Worm (Caenorhabditis elegans) whole organism, late embryonic: Measurements from ENCODE around the gene H08J19.1.

Experiments
- C38D4.7 ChIP-seq: fragments of 200-800 bp; sonication (Bioruptor generic); optimal IDR thresholded peaks from 2 replicates; lab custom pipeline; 2018; ENCODE audit warnings: mild to moderate bottlenecking, missing genetic modification characterization, moderate library complexity, missing compliant biosample characterization
- T23F11.4 ChIP-seq: fragments of 200-800 bp; sonication (Bioruptor generic); optimal IDR thresholded peaks from 2 replicates; lab custom pipeline; 2018; ENCODE audit warnings: mild to moderate bottlenecking, missing genetic modification characterization, missing compliant biosample characterization
- Y22D7AL.16 ChIP-seq: sonication (generic microtip); optimal IDR thresholded peaks from 2 replicates; lab custom pipeline; 2016; ENCODE audit warnings: missing genetic modification characterization, missing compliant biosample characterization
- ama-1 ChIP-seq: fragments of 150-350 bp; optimal IDR thresholded peaks from 2 replicates; lab custom pipeline; 2014
- ceh-19 ChIP-seq: fragments of 200-800 bp; sonication (Bioruptor generic); optimal IDR thresholded peaks from 2 replicates; lab custom pipeline; 2018; ENCODE audit warnings: mild to moderate bottlenecking, missing genetic modification characterization, missing compliant biosample characterization
- ceh-2 ChIP-seq: sonication (generic microtip); optimal IDR thresholded peaks from 2 replicates; lab custom pipeline; 2016; ENCODE audit warnings: missing genotype, missing genetic modification characterization, missing compliant biosample characterization
- ceh-22 ChIP-seq: sonication (generic microtip); optimal IDR thresholded peaks from 2 replicates; lab custom pipeline; 2017; ENCODE audit warnings: missing biosample characterization, missing genetic modification characterization
- ceh-6 ChIP-seq: fragments of 200-800 bp; sonication (Bioruptor generic); optimal IDR thresholded peaks from 2 replicates; lab custom pipeline; 2018; ENCODE audit warnings: mild to moderate bottlenecking, missing genetic modification characterization, missing compliant biosample characterization
- che-1 ChIP-seq: sonication (generic microtip); optimal IDR thresholded peaks from 2 replicates; lab custom pipeline; 2016; ENCODE audit warnings: mild to moderate bottlenecking, missing genetic modification characterization, missing compliant biosample characterization
- dmd-4 ChIP-seq: sonication (generic microtip); optimal IDR thresholded peaks from 2 replicates; lab custom pipeline; 2016; ENCODE audit warnings: borderline replicate concordance, missing genetic modification characterization, missing compliant biosample characterization
- dve-1 ChIP-seq: sonication (generic microtip); optimal IDR thresholded peaks from 2 replicates; lab custom pipeline; 2017; ENCODE audit warnings: antibody characterized with exemption, mild to moderate bottlenecking, missing genetic modification characterization, missing compliant biosample characterization
- elt-2 ChIP-seq: sonication (generic microtip); optimal IDR thresholded peaks from 2 replicates; lab custom pipeline; 2016; ENCODE audit warnings: missing genetic modification reagents, missing genetic modification characterization, missing compliant biosample characterization
- elt-4 ChIP-seq: sonication (generic microtip); optimal IDR thresholded peaks from 2 replicates; lab custom pipeline; 2016; ENCODE audit warnings: missing genetic modification characterization, missing compliant biosample characterization
- eyg-1 ChIP-seq: sonication (generic microtip); optimal IDR thresholded peaks from 2 replicates; lab custom pipeline; 2016; ENCODE audit warnings: missing genotype, missing genetic modification characterization, missing compliant biosample characterization
- fax-1 ChIP-seq: sonication (generic microtip); optimal IDR thresholded peaks from 2 replicates; lab custom pipeline; 2016; ENCODE audit warnings: missing genotype, missing genetic modification characterization, missing compliant biosample characterization
- fkh-10 ChIP-seq: fragments of 150-350 bp; optimal IDR thresholded peaks from 2 replicates; lab custom pipeline; 2014; ENCODE audit warnings: missing biosample characterization, missing genetic modification reagents, missing genetic modification characterization
- gmeb-2 ChIP-seq: sonication (generic microtip); optimal IDR thresholded peaks from 2 replicates; lab custom pipeline; 2016; ENCODE audit warnings: missing genetic modification characterization, inconsistent platforms, missing compliant biosample characterization
- hlh-6 ChIP-seq: sonication (generic microtip); optimal IDR thresholded peaks from 2 replicates; lab custom pipeline; 2016; ENCODE audit warnings: missing genotype, missing genetic modification characterization, missing compliant biosample characterization
- hlh-8 ChIP-seq: sonication (generic microtip); optimal IDR thresholded peaks from 2 replicates; lab custom pipeline; 2016; ENCODE audit warnings: missing genotype, missing genetic modification characterization, missing compliant biosample characterization
- lim-6 ChIP-seq: sonication (generic microtip); optimal IDR thresholded peaks from 2 replicates; lab custom pipeline; 2016; ENCODE audit warnings: missing genetic modification characterization, missing compliant biosample characterization
- lin-11 ChIP-seq: fragments of 200-800 bp; sonication (Bioruptor generic); optimal IDR thresholded peaks from 2 replicates; lab custom pipeline; 2018; ENCODE audit warnings: mild to moderate bottlenecking, missing genetic modification characterization, missing compliant biosample characterization
- mec-3 ChIP-seq: sonication (generic microtip); optimal IDR thresholded peaks from 2 replicates; lab custom pipeline; 2016; ENCODE audit warnings: borderline replicate concordance, missing genetic modification characterization, missing compliant biosample characterization
- nfya-1 ChIP-seq: sonication (generic microtip); optimal IDR thresholded peaks from 2 replicates; lab custom pipeline; 2017; ENCODE audit warnings: missing genetic modification characterization, mild to moderate bottlenecking, missing compliant biosample characterization, antibody characterized with exemption, moderate library complexity
- nhr-232 ChIP-seq: sonication (generic microtip); optimal IDR thresholded peaks from 2 replicates; lab custom pipeline; 2016; ENCODE audit warnings: missing genetic modification characterization, missing compliant biosample characterization
- npax-4 ChIP-seq: sonication (generic microtip); optimal IDR thresholded peaks from 2 replicates; lab custom pipeline; 2016; ENCODE audit warnings: missing genetic modification characterization, missing compliant biosample characterization
- odd-2 ChIP-seq: sonication (generic microtip); optimal IDR thresholded peaks from 2 replicates; lab custom pipeline; 2017; ENCODE audit warnings: antibody characterized with exemption, mild to moderate bottlenecking, missing genetic modification characterization, missing compliant biosample characterization
- pha-4 ChIP-seq: fragments of 150-350 bp; optimal IDR thresholded peaks from 2 replicates; lab custom pipeline; 2018; ENCODE audit warnings: missing biosample characterization, missing genetic modification reagents, missing genetic modification characterization
- ref-2 ChIP-seq: sonication (generic microtip); optimal IDR thresholded peaks from 2 replicates; lab custom pipeline; 2016; ENCODE audit warnings: missing genetic modification characterization, missing compliant biosample characterization
- sdc-2 ChIP-seq: sonication (generic microtip); optimal IDR thresholded peaks from 2 replicates; lab custom pipeline; 2016; ENCODE audit warnings: missing genotype, missing genetic modification characterization, missing compliant biosample characterization
- sox-4 ChIP-seq: sonication (generic microtip); optimal IDR thresholded peaks from 2 replicates; lab custom pipeline; 2017; ENCODE audit warnings: mild to moderate bottlenecking, missing genetic modification characterization, inconsistent platforms, missing compliant biosample characterization
- tbx-2 ChIP-seq: sonication (generic microtip); optimal IDR thresholded peaks from 2 replicates; lab custom pipeline; 2016; ENCODE audit warnings: missing genetic modification characterization, missing compliant biosample characterization
- unc-3 ChIP-seq, 2 experiments: fragments of 200-800 bp in 1 of 2; sonication (Bioruptor generic) in 1 of 2; sonication (generic microtip) in 1 of 2; conservative IDR thresholded peaks in 1 of 2; optimal IDR thresholded peaks in 1 of 2; 2 replicates each; pipeline versions ENCODE4 v1.3.6 to Lab custom; 2016 to 2022; ENCODE audit warnings: missing compliant biosample characterization in 2 of 2, missing genetic modification characterization in 2 of 2, missing genetic modification reagents in 1 of 2

The H08J19.1 gene

DNA sequence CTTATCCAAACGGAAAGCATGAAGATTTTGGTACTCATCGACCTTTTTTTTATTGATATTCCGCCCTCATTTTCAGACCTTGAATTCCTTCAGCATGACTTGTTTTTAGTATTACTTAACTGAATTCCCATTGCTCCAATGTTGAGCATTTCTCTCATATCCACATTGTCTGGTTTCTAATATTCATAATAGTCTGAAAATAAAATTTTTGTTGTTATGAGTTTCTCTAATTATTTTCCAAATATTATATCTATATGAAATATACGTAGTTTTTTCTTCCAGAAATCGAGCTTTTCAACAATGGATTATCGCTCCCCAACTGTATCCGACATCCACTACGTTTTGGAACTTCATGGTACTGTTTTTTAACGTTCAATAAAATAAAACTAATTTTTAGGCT, at the start of gene H08J19.1:
H08J19.1 (plus strand) TSS at position 301 of the 400 bp plus-strand sequence.
- TF ChIP-seq lin-11 (tag; lab: Kevin White, UChicago) (no peak), hlh-8 (no peak), sox-4 (tag; lab: Kevin White, UChicago) (no peak), ceh-2 (tag; lab: Kevin White, UChicago) (no peak), dve-1 (tag; lab: Kevin White, UChicago) (no peak), mec-3 (tag; lab: Kevin White, UChicago) (no peak), eyg-1 (tag; lab: Kevin White, UChicago) (no peak), ref-2 (tag; lab: Kevin White, UChicago) (no peak), ceh-19 (GFP tag; lab: Kevin White, UChicago) (no peak), T23F11.4 (GFP tag; lab: Kevin White, UChicago) (no peak), npax-4 (tag; lab: Kevin White, UChicago) (no peak), unc-3 (GFP tag; conservative IDR thresholded peaks at IDR 0.05; lab: Robert Waterston, UW) (no peak), unc-3 (tag; optimal IDR thresholded peaks at IDR 0.05; lab: Kevin White, UChicago) (no peak), che-1 (tag; lab: Kevin White, UChicago) (no peak), fkh-10 (GFP tag; lab: Kevin White, UChicago) (no peak), dmd-4 (no peak), pha-4 (tag; lab: Kevin White, UChicago) (no peak), ama-1 (lab: Kevin White, UChicago) (no peak), sdc-2 (tag; lab: Kevin White, UChicago) (no peak), nfya-1 (tag; lab: Kevin White, UChicago) (no peak)

DNA sequence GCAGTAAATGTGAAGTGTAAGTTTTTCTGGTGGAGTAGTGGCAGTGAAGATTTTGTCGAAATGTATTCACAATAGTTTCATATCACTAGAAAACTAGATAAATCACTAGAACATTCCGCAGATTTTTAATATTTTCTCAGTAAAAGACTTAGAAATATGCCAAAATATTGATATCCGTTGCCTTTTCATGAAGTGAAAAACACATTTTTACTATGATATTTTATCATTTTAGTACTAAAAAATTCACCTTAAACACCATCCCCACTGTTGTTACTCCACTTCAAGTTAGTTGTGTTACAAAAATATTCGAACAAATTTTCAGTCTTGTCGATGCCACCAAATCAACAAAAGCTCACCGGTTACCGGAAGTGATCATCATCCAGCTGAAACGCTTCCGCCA, 49.4 kb upstream of the H08J19.1 start:
- TF ChIP-seq eyg-1 (tag; lab: Kevin White, UChicago): no peak
- no peak for TF ChIP-seq tbx-2 (tag; lab: Kevin White, UChicago)
- no peak for TF ChIP-seq nhr-232 (tag; lab: Kevin White, UChicago)
- TF ChIP-seq Y22D7AL.16: no peak
- TF ChIP-seq unc-3 (GFP tag; conservative IDR thresholded peaks at IDR 0.05; lab: Robert Waterston, UW): no peak
- no peak for TF ChIP-seq unc-3 (tag; optimal IDR thresholded peaks at IDR 0.05; lab: Kevin White, UChicago)
- TF ChIP-seq ceh-19 (GFP tag; lab: Kevin White, UChicago): no peak

DNA sequence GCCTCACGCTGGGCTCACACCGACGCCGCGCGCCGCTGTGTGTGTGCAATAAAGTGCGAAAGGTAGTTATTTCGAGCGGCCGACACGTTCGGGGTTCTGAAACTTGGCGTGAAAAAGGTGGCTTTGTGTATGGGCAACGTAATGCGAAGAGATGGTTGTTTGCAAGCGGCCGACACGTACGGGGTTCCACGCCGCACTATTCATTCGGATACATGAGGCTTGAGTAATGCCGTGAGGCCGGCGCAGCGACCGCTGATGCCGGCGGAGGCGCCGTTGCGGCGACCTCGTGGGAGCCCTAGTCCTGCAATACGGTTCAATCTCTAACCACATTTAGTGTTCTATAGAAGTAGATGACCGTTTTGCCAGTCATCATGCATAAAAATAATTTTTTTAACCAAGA, 48.7 kb upstream of the H08J19.1 start:
- TF ChIP-seq elt-4 (peak; percentile 33), lim-6 (no peak)

DNA sequence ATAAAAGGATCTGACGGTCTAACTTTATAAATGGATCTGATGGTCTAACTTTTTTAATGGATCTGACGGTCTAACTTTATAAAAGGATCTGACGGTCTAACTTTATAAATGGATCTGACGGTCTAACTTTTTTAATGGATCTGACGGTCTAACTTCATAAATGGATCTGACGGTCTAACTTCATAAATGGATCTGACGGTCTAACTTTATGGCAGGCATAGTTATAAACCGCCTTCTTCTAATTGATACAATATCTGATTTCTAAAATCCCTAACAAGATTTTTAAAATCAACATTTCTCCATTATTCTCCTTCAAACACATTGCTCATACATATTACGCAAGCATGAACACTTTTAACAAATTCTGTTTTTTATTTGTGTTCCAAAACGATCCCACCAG, 45.7 kb upstream of the H08J19.1 start, which contains the start of gene K09A9.8:
K09A9.8 (minus strand) TSS at position 101 of the 400 bp plus-strand sequence.
- no peak for TF ChIP-seq pha-4 (tag; lab: Kevin White, UChicago)
- no peak for TF ChIP-seq gmeb-2
- TF ChIP-seq C38D4.7 (GFP tag; lab: Kevin White, UChicago): no peak
- TF ChIP-seq tbx-2 (tag; lab: Kevin White, UChicago): no peak
- no peak for TF ChIP-seq ceh-2 (tag; lab: Kevin White, UChicago)
- TF ChIP-seq ama-1 (lab: Kevin White, UChicago): no peak

DNA sequence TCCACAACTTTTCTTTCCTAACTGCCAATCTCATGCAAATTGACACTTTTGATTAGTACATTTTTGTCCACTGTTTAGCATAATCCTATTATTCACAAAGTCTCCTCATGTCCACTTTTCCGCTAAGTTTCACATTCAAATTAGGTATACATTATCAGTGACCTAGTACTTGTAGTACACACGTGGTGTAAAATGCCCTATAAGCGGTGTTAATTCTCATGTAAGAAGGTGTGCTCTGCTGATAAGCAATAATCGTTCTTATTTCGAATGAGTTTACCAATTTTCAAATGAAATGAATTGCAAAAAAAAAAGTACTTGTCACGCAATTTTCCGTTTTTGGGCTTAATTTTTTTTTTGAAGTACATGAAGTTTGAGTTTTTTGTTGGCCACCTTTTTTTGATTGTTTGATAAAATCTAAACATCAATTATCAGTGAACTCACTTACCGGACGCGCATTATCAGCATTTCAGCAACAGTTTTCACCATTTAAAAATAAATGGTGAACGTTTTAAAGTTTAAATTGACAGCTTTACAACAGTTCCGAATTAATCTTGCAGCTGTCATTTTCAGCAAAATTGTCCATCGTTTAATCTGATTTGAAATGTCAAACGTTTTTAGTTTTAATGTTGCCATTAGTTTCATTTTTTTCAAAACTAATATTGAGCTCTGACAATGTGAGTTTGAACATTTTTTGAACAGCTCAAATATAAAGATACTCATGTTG, 43.9 kb upstream of the H08J19.1 start:
- peak; percentile 75 for TF ChIP-seq elt-2 (tag; lab: Kevin White, UChicago)
- no peak for TF ChIP-seq elt-4
- no peak for TF ChIP-seq ceh-6 (GFP tag; lab: Kevin White, UChicago)

DNA sequence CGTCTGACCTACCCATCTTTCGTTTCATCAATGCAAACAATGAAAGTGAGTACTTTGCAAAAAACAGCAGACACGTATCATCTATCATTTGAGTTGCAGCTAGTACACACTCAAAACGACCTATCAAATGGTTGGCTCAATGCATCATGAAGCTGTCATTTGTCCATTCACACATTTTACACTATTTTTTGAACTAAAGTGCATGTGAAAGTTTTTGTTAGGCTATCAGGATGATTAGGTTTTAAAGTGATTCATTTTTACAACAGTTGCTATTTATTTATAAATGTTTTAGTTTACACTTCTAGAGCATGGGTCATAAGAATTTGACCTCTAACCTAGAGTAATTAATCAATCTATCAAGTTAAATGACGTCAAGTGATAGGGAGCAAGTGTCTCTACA, 42.8 kb upstream of the H08J19.1 start:
- no peak for TF ChIP-seq odd-2
- no peak for TF ChIP-seq ceh-22 (tag; lab: Kevin White, UChicago)
- TF ChIP-seq hlh-6: no peak
- TF ChIP-seq ceh-19 (GFP tag; lab: Kevin White, UChicago): no peak
- TF ChIP-seq fax-1 (tag; lab: Kevin White, UChicago): no peak
- TF ChIP-seq, all 69 proteins: peak for 0
